Fruit fly (Drosophila melanogaster): ENCODE results near the gene t-cup.

The t-cup gene

DNA sequence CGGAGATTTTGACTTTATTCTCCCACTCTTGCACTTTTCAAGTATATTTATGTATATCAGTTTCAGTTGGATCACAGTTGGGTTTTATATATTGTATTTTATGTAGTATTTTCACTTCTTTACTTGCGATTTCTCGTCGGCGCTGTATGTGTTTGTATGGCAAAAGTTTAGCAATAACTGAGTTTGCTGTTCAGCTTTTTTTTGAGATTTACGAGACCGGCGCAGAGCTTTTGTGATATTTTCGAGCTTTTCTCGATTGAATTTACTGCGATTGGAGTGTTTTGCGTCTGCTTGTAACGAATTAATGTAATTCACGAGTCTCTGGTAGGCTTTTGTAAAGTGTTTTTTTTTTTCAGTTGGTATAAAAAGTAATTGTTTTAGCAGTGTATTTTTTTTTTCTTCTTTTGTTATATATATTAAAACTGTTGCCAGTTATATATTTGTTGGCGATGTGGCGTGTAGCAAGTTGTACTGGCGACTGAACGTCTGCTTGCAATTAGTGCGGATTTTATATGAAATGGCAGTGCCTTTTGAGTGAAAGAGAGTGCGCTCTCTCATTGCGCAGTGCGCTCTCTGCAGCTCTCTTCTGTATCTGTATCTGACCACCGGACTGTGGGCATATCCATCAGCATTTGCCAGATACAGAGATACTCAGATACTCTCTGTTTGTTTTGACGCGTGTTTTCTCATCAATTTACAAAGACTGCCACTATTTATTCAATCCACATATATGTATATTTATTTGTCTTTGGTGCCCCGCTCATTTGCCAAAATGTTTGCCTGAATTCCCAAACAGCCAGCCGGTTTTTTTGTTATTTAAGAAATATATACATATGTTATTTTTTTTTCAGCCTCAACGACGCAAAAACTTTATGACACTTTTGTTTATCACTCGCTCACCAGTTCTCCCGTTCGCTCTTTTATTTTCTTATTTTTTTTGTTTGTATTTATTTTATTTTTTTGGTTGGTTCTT is 36.1 kb downstream of the t-cup start (continued):
- peak; percentile 57 for TF ChIP-seq CG17359 (tag; optimal IDR thresholded peaks at IDR 0.05)
- TF ChIP-seq btn (GFP tag; optimal IDR thresholded peaks at IDR 0.05) = no peak
- TF ChIP-seq abd-A (tag; optimal IDR thresholded peaks at IDR 0.05) = peak; percentile 99
- TF ChIP-seq nerfin-2 (GFP tag; IDR thresholded peaks at IDR 0.05; ENCODE audit: partially characterized antibody) = no peak
- peak; percentile 39; the same call in 1 of the 2 replicates for TF ChIP-seq CG13287 (GFP tag; IDR thresholded peaks at IDR 0.05; ENCODE audit: partially characterized antibody)
- TF ChIP-seq vvl (GFP tag; IDR thresholded peaks at IDR 0.05) = peak; percentile 68; the same call in 1 of the 2 replicates
- peak; percentile 36 for TF ChIP-seq kay (GFP tag; optimal IDR thresholded peaks at IDR 0.05)
- TF ChIP-seq B-H1 (GFP tag; IDR thresholded peaks at IDR 0.05) = no peak; the same call in 2 of the 3 replicates
- TF ChIP-seq CG31224 (GFP tag; IDR thresholded peaks at IDR 0.05) = no peak; the same call in 1 of the 2 replicates
- no peak for TF ChIP-seq Stat92E (GFP tag; optimal IDR thresholded peaks at IDR 0.05)
- TF ChIP-seq CG3065 (GFP tag; optimal IDR thresholded peaks at IDR 0.05) = peak; percentile 12
- TF ChIP-seq CG9727 (GFP tag; optimal IDR thresholded peaks at IDR 0.05) = peak; percentile 78
- no peak for TF ChIP-seq HLH4C (GFP tag; IDR thresholded peaks at IDR 0.05; ENCODE audit: partially characterized antibody)
- no peak for TF ChIP-seq Lpt (GFP tag; optimal IDR thresholded peaks at IDR 0.05)
- peak; percentile 85 for TF ChIP-seq rib (GFP tag; IDR thresholded peaks at IDR 0.05)
- no peak for TF ChIP-seq pum (GFP tag; optimal IDR thresholded peaks at IDR 0.05)
- TF ChIP-seq MESR4 (GFP tag; optimal IDR thresholded peaks at IDR 0.05) = no peak
- TF ChIP-seq dan (GFP tag; IDR thresholded peaks at IDR 0.05) = no peak
- TF ChIP-seq HmgD (GFP tag; optimal IDR thresholded peaks at IDR 0.05) = no peak
- TF ChIP-seq CG17802 (tag; optimal IDR thresholded peaks at IDR 0.05) = no peak
- peak; percentile 72 for TF ChIP-seq fd64A (GFP tag; optimal IDR thresholded peaks at IDR 0.05)
- TF ChIP-seq gem (tag; optimal IDR thresholded peaks at IDR 0.05) = peak; percentile 46
- TF ChIP-seq CG8765 (GFP tag; IDR thresholded peaks at IDR 0.05) = no peak
- TF ChIP-seq Trl (optimal IDR thresholded peaks at IDR 0.05) = peak; percentile 99
- TF ChIP-seq Trl (GFP tag; optimal IDR thresholded peaks at IDR 0.05) = peak; percentile 70
- no peak for TF ChIP-seq CHES-1-like (GFP tag; optimal IDR thresholded peaks at IDR 0.05)
- TF ChIP-seq Med (GFP tag) = peak; percentile 94
- no peak for TF ChIP-seq Hr78 (GFP tag; optimal IDR thresholded peaks at IDR 0.05)
- no peak for TF ChIP-seq gfzf (GFP tag; optimal IDR thresholded peaks at IDR 0.05)
- peak; percentile 36 for TF ChIP-seq CG8281 (tag; optimal IDR thresholded peaks at IDR 0.05)
- TF ChIP-seq mirr (GFP tag; optimal IDR thresholded peaks at IDR 0.05) = peak; percentile 96
- TF ChIP-seq CG17361 (GFP tag; IDR thresholded peaks at IDR 0.05) = peak; percentile 47; the same call in 1 of the 3 replicates
- peak; percentile 10 for TF ChIP-seq CG16863 (GFP tag; optimal IDR thresholded peaks at IDR 0.05)
- 0 out of 2 replicates have a peak, but pooled peaks have one; percentile 15 for TF ChIP-seq CG3847 (GFP tag; IDR thresholded peaks at IDR 0.05)
- no peak for TF ChIP-seq Dref (GFP tag; IDR thresholded peaks at IDR 0.05)
- TF ChIP-seq CG12391 (tag; optimal IDR thresholded peaks at IDR 0.05) = peak; percentile 20
- TF ChIP-seq Gug (GFP tag; IDR thresholded peaks at IDR 0.05) = no peak
- TF ChIP-seq Mad (GFP tag; optimal IDR thresholded peaks at IDR 0.05) = peak; percentile 20
- peak; percentile 82; the same call in 2 of the 3 replicates for TF ChIP-seq so (GFP tag; IDR thresholded peaks at IDR 0.05)
- TF ChIP-seq onecut (GFP tag; IDR thresholded peaks at IDR 0.05) = peak; percentile 55
- no peak for TF ChIP-seq Atf3 (GFP tag; optimal IDR thresholded peaks at IDR 0.05)
- no peak for TF ChIP-seq p53 (GFP tag; optimal IDR thresholded peaks at IDR 0.05)
- no peak for TF ChIP-seq CTCF (GFP tag; optimal IDR thresholded peaks at IDR 0.05)
- TF ChIP-seq chn (GFP tag; optimal IDR thresholded peaks at IDR 0.05) = peak; percentile 7
- peak; percentile 50 for TF ChIP-seq bcd (GFP tag; optimal IDR thresholded peaks at IDR 0.05)
- peak; percentile 55 for TF ChIP-seq bab2 (GFP tag; optimal IDR thresholded peaks at IDR 0.05)
- no peak for TF ChIP-seq CG7357 (GFP tag; IDR thresholded peaks at IDR 0.05)
- TF ChIP-seq ken (GFP tag; IDR thresholded peaks at IDR 0.05) = no peak
- TF ChIP-seq klu (GFP tag; IDR thresholded peaks at IDR 0.05) = no peak
- TF ChIP-seq CG3995 (GFP tag; optimal IDR thresholded peaks at IDR 0.05) = no peak
